Fruit fly (Drosophila melanogaster) whole organism, embryonic: ENCODE results near the gene Best3.

ENCODE experiments used
- C15 ChIP-seq: fragments of 200-800 bp; sonication (Bioruptor generic); IDR thresholded peaks from 3 replicates; pipeline ENCODE4 v1.3.6; 2022; ENCODE audit warnings: missing biosample characterization, missing genetic modification characterization
- CG1024 ChIP-seq: fragments of 200-800 bp; sonication (Bioruptor generic); IDR thresholded peaks from 2 replicates; pipeline ENCODE4 v1.3.6; 2022; ENCODE audit warnings: missing biosample characterization, missing genetic modification characterization
- CG10321 ChIP-seq: fragments of 200-800 bp; sonication (Bioruptor generic); IDR thresholded peaks from 2 replicates; pipeline ENCODE4 v1.3.6; 2022; ENCODE audit warnings: missing biosample characterization, missing genetic modification characterization
- CG11504 ChIP-seq: fragments of 200-800 bp; sonication (Bioruptor generic); optimal IDR thresholded peaks from 3 replicates; lab custom pipeline; 2019; ENCODE audit warnings: missing biosample characterization, mild to moderate bottlenecking, missing genetic modification characterization, moderate library complexity
- CG17186 ChIP-seq: fragments of 200-800 bp; sonication (Bioruptor generic); optimal IDR thresholded peaks from 3 replicates; lab custom pipeline; 2017; ENCODE audit warnings: missing biosample characterization, missing genetic modification reagents, missing genetic modification characterization
- CG17361 ChIP-seq: fragments of 200-800 bp; sonication (Bioruptor generic); IDR thresholded peaks from 3 replicates; pipeline ENCODE4 v1.3.6; 2022; ENCODE audit warnings: missing biosample characterization, missing genetic modification characterization
- CG3847 ChIP-seq: fragments of 200-800 bp; sonication (Bioruptor generic); IDR thresholded peaks from 2 replicates; pipeline ENCODE4 v1.3.6; 2022; ENCODE audit warnings: missing biosample characterization, missing genetic modification characterization
- CG4424 ChIP-seq: fragments of 200-800 bp; sonication (Bioruptor generic); optimal IDR thresholded peaks from 3 replicates; lab custom pipeline; 2016; ENCODE audit warnings: missing biosample characterization, missing genetic modification characterization
- CG6272 ChIP-seq: fragments of 200-800 bp; sonication (Bioruptor generic); IDR thresholded peaks from 2 replicates; pipeline ENCODE4 v1.3.6; 2022; ENCODE audit warnings: missing biosample characterization, missing genetic modification characterization
- CG6813 ChIP-seq: fragments of 200-800 bp; sonication (Bioruptor generic); optimal IDR thresholded peaks from 2 replicates; lab custom pipeline; 2017; ENCODE audit warnings: missing biosample characterization, missing genetic modification characterization, mild to moderate bottlenecking, moderate library complexity, missing genetic modification reagents
- CG8478 ChIP-seq: fragments of >200 bp; optimal IDR thresholded peaks from 2 replicates; lab custom pipeline; 2018
- Doc3 ChIP-seq: fragments of 200-800 bp; sonication (Bioruptor generic); IDR thresholded peaks from 3 replicates; pipeline ENCODE4 v1.3.6; 2022; ENCODE audit warnings: missing biosample characterization, missing genetic modification characterization; ENCODE audit not compliant: partially characterized antibody
- GATAe ChIP-seq: fragments of 200-800 bp; sonication (Bioruptor generic); conservative IDR thresholded peaks from 2 replicates; pipeline ENCODE4 v1.3.6; 2022; ENCODE audit warnings: missing biosample characterization, missing genetic modification characterization
- Hsf ChIP-seq: fragments of 200-800 bp; sonication (Bioruptor generic); optimal IDR thresholded peaks from 3 replicates; lab custom pipeline; 2016; ENCODE audit warnings: missing biosample characterization, missing genetic modification characterization
- MTF-1 ChIP-seq: fragments of 200-800 bp; sonication (Bioruptor generic); optimal IDR thresholded peaks from 2 replicates; lab custom pipeline; 2018; ENCODE audit warnings: missing biosample characterization, mild to moderate bottlenecking, missing genetic modification characterization, borderline replicate concordance
- Med ChIP-seq: fragments of 200-800 bp; sonication (Bioruptor generic); peaks from one replicate; lab custom pipeline; 2016; ENCODE audit warnings: missing biosample characterization, missing genetic modification characterization, mild to moderate bottlenecking, inconsistent platforms, moderate library complexity
- Myb ChIP-seq: fragments of 200-800 bp; sonication (Bioruptor generic); optimal IDR thresholded peaks from 2 replicates; lab custom pipeline; 2016; ENCODE audit warnings: missing biosample characterization, missing genetic modification characterization
- NFAT ChIP-seq: fragments of 200-800 bp; sonication (Bioruptor generic); IDR thresholded peaks from 2 replicates; pipeline ENCODE4 v1.3.6; 2022; ENCODE audit warnings: missing biosample characterization, missing genetic modification characterization
- Nf-YA ChIP-seq: fragments of 200-800 bp; sonication (Bioruptor generic); IDR thresholded peaks from 2 replicates; pipeline ENCODE4 v1.3.6; 2022; ENCODE audit warnings: missing biosample characterization, missing genetic modification characterization
- Nf-YB ChIP-seq: fragments of 200-800 bp; sonication (Bioruptor generic); optimal IDR thresholded peaks from 3 replicates; lab custom pipeline; 2019; ENCODE audit warnings: missing biosample characterization, mild to moderate bottlenecking, missing genetic modification characterization, moderate library complexity
- Optix ChIP-seq: fragments of 200-800 bp; sonication (Bioruptor generic); IDR thresholded peaks from 3 replicates; pipeline ENCODE4 v1.3.6; 2022; ENCODE audit warnings: missing biosample characterization, missing genetic modification characterization
- Sox100B ChIP-seq: fragments of 200-800 bp; sonication (Bioruptor generic); optimal IDR thresholded peaks from 3 replicates; lab custom pipeline; 2018; ENCODE audit warnings: missing biosample characterization, mild to moderate bottlenecking, missing genetic modification characterization
- Sox102F ChIP-seq: fragments of 200-800 bp; sonication (Bioruptor generic); optimal IDR thresholded peaks from 2 replicates; lab custom pipeline; 2018; ENCODE audit warnings: missing biosample characterization, mild to moderate bottlenecking, missing genetic modification characterization, moderate library complexity
- Tbp ChIP-seq: fragments of >200 bp; optimal IDR thresholded peaks from 2 replicates; lab custom pipeline; 2018; ENCODE audit warnings: missing biosample characterization, missing genetic modification characterization
- abd-A ChIP-seq: fragments of 200-800 bp; sonication (Bioruptor generic); optimal IDR thresholded peaks from 3 replicates; lab custom pipeline; 2019; ENCODE audit warnings: missing biosample characterization, mild to moderate bottlenecking, missing genetic modification characterization, moderate library complexity
- ap ChIP-seq: fragments of 200-800 bp; sonication (Bioruptor generic); IDR thresholded peaks from 2 replicates; pipeline ENCODE4 v1.3.6; 2022; ENCODE audit warnings: missing biosample characterization, missing genetic modification characterization
- cas ChIP-seq: fragments of 200-800 bp; sonication (Bioruptor generic); IDR thresholded peaks from 2 replicates; pipeline ENCODE4 v1.3.6; 2022; ENCODE audit warnings: missing biosample characterization, missing genetic modification characterization
- chif ChIP-seq, 2 experiments: fragments of 200-800 bp; sonication (Bioruptor generic); optimal IDR thresholded peaks; 3 replicates each; lab custom pipeline; 2016; ENCODE audit warnings: missing biosample characterization in 2 of 2, missing genetic modification characterization in 2 of 2
- chn ChIP-seq: fragments of 200-800 bp; sonication (Bioruptor generic); optimal IDR thresholded peaks from 2 replicates; lab custom pipeline; 2016; ENCODE audit warnings: missing biosample characterization, missing genetic modification characterization
- crol ChIP-seq: fragments of 200-800 bp; sonication (Bioruptor generic); IDR thresholded peaks from 2 replicates; pipeline ENCODE4 v1.3.6; 2022; ENCODE audit warnings: missing biosample characterization, missing genetic modification characterization
- crp ChIP-seq, 2 experiments: fragments of 200-800 bp; sonication (Bioruptor generic); optimal IDR thresholded peaks; 2 replicates in 1 of 2; 3 replicates in 1 of 2; lab custom pipeline; 2017; ENCODE audit warnings: missing biosample characterization in 2 of 2, missing genetic modification characterization in 2 of 2, mild to moderate bottlenecking in 1 of 2, moderate library complexity in 1 of 2
- dati ChIP-seq: fragments of 200-800 bp; sonication (Bioruptor generic); IDR thresholded peaks from 2 replicates; pipeline ENCODE4 v1.3.6; 2022; ENCODE audit warnings: missing biosample characterization, missing genetic modification characterization
- fd3F ChIP-seq: fragments of 200-800 bp; sonication (Bioruptor generic); optimal IDR thresholded peaks from 2 replicates; lab custom pipeline; 2018; ENCODE audit warnings: missing biosample characterization, mild to moderate bottlenecking, missing genetic modification characterization, moderate library complexity
- fd96Cb ChIP-seq: fragments of 200-800 bp; sonication (Bioruptor generic); optimal IDR thresholded peaks from 2 replicates; lab custom pipeline; 2018; ENCODE audit warnings: missing biosample characterization, mild to moderate bottlenecking, missing genetic modification characterization, moderate library complexity
- fru ChIP-seq: fragments of >200 bp; optimal IDR thresholded peaks from 2 replicates; lab custom pipeline; 2017
- gcm2 ChIP-seq: fragments of 200-800 bp; sonication (Bioruptor generic); optimal IDR thresholded peaks from 2 replicates; lab custom pipeline; 2016; ENCODE audit warnings: missing biosample characterization, missing genetic modification characterization
- gem ChIP-seq: fragments of 200-800 bp; sonication (Bioruptor generic); optimal IDR thresholded peaks from 2 replicates; lab custom pipeline; 2019; ENCODE audit warnings: missing biosample characterization, mild to moderate bottlenecking, missing genetic modification characterization, moderate library complexity
- h ChIP-seq: fragments of >200 bp; optimal IDR thresholded peaks from 2 replicates; lab custom pipeline; 2017
- kay ChIP-seq: fragments of 200-800 bp; sonication (Bioruptor generic); optimal IDR thresholded peaks from 2 replicates; lab custom pipeline; 2016; ENCODE audit warnings: missing biosample characterization, missing genetic modification characterization
- lmd ChIP-seq: fragments of 200-800 bp; sonication (Bioruptor generic); IDR thresholded peaks from 2 replicates; pipeline ENCODE4 v1.3.6; 2022; ENCODE audit warnings: missing biosample characterization, missing genetic modification characterization
- lov ChIP-seq, 2 experiments: fragments of 200-800 bp in 1 of 2; fragments of >200 bp in 1 of 2; sonication (Bioruptor generic) in 1 of 2; IDR thresholded peaks in 1 of 2; optimal IDR thresholded peaks in 1 of 2; 2 replicates in 1 of 2; 3 replicates in 1 of 2; pipeline versions ENCODE4 v1.3.6 to Lab custom; 2017 to 2022; ENCODE audit warnings: missing biosample characterization in 1 of 2, missing genetic modification characterization in 1 of 2
- pb ChIP-seq: fragments of 200-800 bp; sonication (Bioruptor generic); optimal IDR thresholded peaks from 3 replicates; lab custom pipeline; 2016; ENCODE audit warnings: missing biosample characterization, missing genetic modification characterization
- pnt ChIP-seq: fragments of 200-800 bp; sonication (Bioruptor generic); optimal IDR thresholded peaks from 3 replicates; lab custom pipeline; 2016; ENCODE audit warnings: missing biosample characterization, missing genetic modification characterization
- row ChIP-seq: fragments of 200-800 bp; sonication (Bioruptor generic); IDR thresholded peaks from 3 replicates; pipeline ENCODE4 v1.3.6; 2022; ENCODE audit warnings: missing biosample characterization, missing genetic modification characterization
- sd ChIP-seq: fragments of 200-800 bp; sonication (Bioruptor generic); optimal IDR thresholded peaks from 3 replicates; lab custom pipeline; 2018; ENCODE audit warnings: missing biosample characterization, mild to moderate bottlenecking, missing genetic modification characterization, moderate library complexity
- sens ChIP-seq: fragments of 200-800 bp; sonication (Bioruptor generic); peaks from one replicate; lab custom pipeline; 2016; ENCODE audit warnings: missing biosample characterization, missing genetic modification characterization
- sima ChIP-seq: fragments of 200-800 bp; sonication (Bioruptor generic); optimal IDR thresholded peaks from 2 replicates; lab custom pipeline; 2016; ENCODE audit warnings: missing biosample characterization, missing genetic modification characterization
- sr ChIP-seq: fragments of 200-800 bp; sonication (Bioruptor generic); IDR thresholded peaks from 3 replicates; pipeline ENCODE4 v1.3.6; 2022; ENCODE audit warnings: missing biosample characterization, missing genetic modification characterization
- tgo ChIP-seq: fragments of 200-800 bp; sonication (Bioruptor generic); IDR thresholded peaks from 3 replicates; pipeline ENCODE4 v1.3.6; 2022; ENCODE audit warnings: missing biosample characterization, missing genetic modification characterization

Gene Best3

DNA sequence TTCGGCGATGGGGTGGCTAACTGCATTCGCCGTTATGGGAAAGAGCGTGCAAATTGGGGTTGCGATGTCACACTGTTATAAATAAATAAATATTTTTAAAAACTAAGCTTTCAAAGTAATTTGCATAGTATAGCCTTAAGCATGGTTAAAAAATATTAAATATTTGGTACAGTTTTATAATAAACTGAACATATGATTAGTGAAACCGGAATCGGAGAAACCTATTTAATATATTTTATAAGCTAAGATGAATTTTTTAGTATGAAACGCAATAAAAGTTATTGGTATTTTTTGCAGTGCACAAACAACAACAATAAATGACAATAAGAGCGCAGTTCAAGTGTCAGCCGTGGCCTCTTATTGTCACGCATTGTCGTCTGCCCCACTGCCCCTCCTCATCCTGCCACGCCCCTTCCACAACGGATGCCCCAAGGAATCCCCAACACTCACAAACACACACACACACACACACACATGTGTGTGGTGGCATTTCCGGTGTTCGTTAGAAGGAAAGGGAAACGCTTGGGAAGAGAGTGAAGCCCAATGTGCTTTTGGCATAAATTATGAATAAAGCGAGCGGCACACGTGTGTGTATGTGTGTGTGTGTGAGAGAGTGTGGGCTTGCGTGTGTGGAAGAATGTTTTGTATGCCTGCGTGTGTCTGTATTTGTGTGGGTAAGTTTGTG, 27.0 kb downstream of the Best3 start (continued):
- TF ChIP-seq CG11504 (tag; lab: Kevin White, UChicago) (peak; percentile 63), lmd (GFP tag; lab: Robert Waterston, UW) (0 out of 2 replicates have a peak, but pooled peaks have one; percentile 10), gem (tag; lab: Kevin White, UChicago) (peak; percentile 72), Nf-YB (GFP tag; lab: Kevin White, UChicago) (no peak), crp (GFP tag; optimal IDR thresholded peaks at IDR 0.05; lab: Kevin White, UChicago) (no peak)
- TF ChIP-seq, all 482 proteins: peak for 105

DNA sequence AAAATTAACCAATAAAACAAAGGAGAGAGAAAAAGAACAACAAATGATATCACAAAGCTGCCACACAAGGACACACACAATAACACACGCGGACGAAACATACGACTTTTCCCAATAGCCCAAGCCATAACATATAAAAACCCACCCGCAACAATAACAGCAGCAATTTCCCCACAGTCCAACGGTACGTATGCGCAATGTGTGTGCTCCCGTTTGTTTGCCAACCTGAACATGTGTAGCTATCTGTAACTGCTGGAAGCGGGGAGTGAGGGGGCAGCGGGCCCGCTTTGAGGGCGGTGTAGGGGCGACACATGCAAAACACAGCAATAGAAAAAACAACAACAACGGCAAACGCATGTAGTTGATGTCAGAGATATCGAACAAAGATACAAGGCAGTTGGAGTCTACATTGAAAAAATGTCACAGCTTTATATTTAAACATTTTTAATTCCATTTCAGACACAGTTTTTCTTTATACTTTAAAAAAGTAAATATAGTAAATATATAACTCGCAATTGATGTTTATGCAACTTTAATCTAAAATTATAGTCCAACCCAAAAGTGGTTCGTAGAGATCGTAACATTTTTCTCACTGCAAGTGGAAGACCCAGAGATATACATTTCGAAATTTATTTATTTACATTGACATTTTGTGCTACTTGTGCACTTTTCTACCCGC, 33.7 kb downstream of the Best3 start:
- no peak for TF ChIP-seq Doc3 (GFP tag; lab: Robert Waterston, UW)
- peak; percentile 5 for TF ChIP-seq sens (GFP tag; lab: Kevin White, UChicago)
- no peak for TF ChIP-seq chn
- TF ChIP-seq NFAT (GFP tag; lab: Robert Waterston, UW) = no peak
- peak; percentile 65 for TF ChIP-seq abd-A (tag; lab: Kevin White, UChicago)
- TF ChIP-seq CG6272 (GFP tag; lab: Robert Waterston, UW) = no peak
- TF ChIP-seq sima (GFP tag; lab: Kevin White, UChicago) = no peak
- no peak for TF ChIP-seq CG4424 (GFP tag; lab: Kevin White, UChicago)
- no peak for TF ChIP-seq fd3F
- no peak for TF ChIP-seq kay
- TF ChIP-seq sd = no peak
- no peak for TF ChIP-seq Optix
- 0 out of 2 replicates have a peak, but pooled peaks have one; percentile 9 for TF ChIP-seq CG1024 (GFP tag; lab: Robert Waterston, UW)
- TF ChIP-seq ap (GFP tag; lab: Robert Waterston, UW) = no peak
- TF ChIP-seq Hsf (GFP tag; lab: Kevin White, UChicago) = no peak
- TF ChIP-seq Sox100B (GFP tag; lab: Kevin White, UChicago) = no peak
- no peak for TF ChIP-seq crp (GFP tag; optimal IDR thresholded peaks at IDR 0.05; lab: Kevin White, UChicago)
- TF ChIP-seq dati (GFP tag; lab: Robert Waterston, UW) = no peak
- TF ChIP-seq C15 = no peak
- no peak for TF ChIP-seq fd96Cb (tag; lab: Kevin White, UChicago)
- TF ChIP-seq Med (GFP tag; lab: Kevin White, UChicago) = peak; percentile 66
- TF ChIP-seq chif (GFP tag; optimal IDR thresholded peaks at IDR 0.05; lab: Kevin White, UChicago) = no peak
- no peak for TF ChIP-seq tgo (GFP tag; lab: Robert Waterston, UW)
- TF ChIP-seq Nf-YA (GFP tag; lab: Robert Waterston, UW) = no peak
- TF ChIP-seq Tbp (GFP tag; lab: Kevin White, UChicago) = no peak
- TF ChIP-seq CG10321 (GFP tag; lab: Robert Waterston, UW) = no peak
- no peak for TF ChIP-seq lov (optimal IDR thresholded peaks at IDR 0.05; lab: Kevin White, UChicago)
- TF ChIP-seq lov (GFP tag; IDR thresholded peaks at IDR 0.05; lab: Robert Waterston, UW) = no peak
- TF ChIP-seq h (lab: Kevin White, UChicago) = no peak
- TF ChIP-seq CG17361 (GFP tag; lab: Robert Waterston, UW) = no peak
- no peak for TF ChIP-seq pb (GFP tag; lab: Kevin White, UChicago)
- TF ChIP-seq GATAe = no peak
- no peak for TF ChIP-seq CG6813
- no peak for TF ChIP-seq fru (lab: Kevin White, UChicago)
- no peak for TF ChIP-seq cas (GFP tag; lab: Robert Waterston, UW)
- TF ChIP-seq CG17186 (GFP tag; lab: Kevin White, UChicago) = no peak
- no peak for TF ChIP-seq MTF-1 (GFP tag; lab: Kevin White, UChicago)
- no peak for TF ChIP-seq Myb (GFP tag; lab: Kevin White, UChicago)
- no peak for TF ChIP-seq sr (GFP tag; lab: Robert Waterston, UW)
- TF ChIP-seq pnt (GFP tag; lab: Kevin White, UChicago) = no peak
- peak; percentile 17 for TF ChIP-seq Sox102F (GFP tag; lab: Kevin White, UChicago)
- TF ChIP-seq CG8478 (lab: Kevin White, UChicago) = no peak
- no peak for TF ChIP-seq CG3847 (GFP tag; lab: Robert Waterston, UW)
- peak; percentile 67 for TF ChIP-seq crol (GFP tag; lab: Robert Waterston, UW)
- peak; percentile 55 for TF ChIP-seq row (GFP tag; lab: Robert Waterston, UW)
- TF ChIP-seq gcm2 = no peak
